Worm (Caenorhabditis elegans): ENCODE data around the gene del-5.

del-5 gene

ce11 chrX:11031047-11031695 is 23.2 kb upstream of the del-5 start (continued):
- peak; percentile 21 for TF ChIP-seq snpc-3.4 (tag; optimal IDR thresholded peaks at IDR 0.05)
- peak; percentile 73 for TF ChIP-seq atf-7 (tag; optimal IDR thresholded peaks at IDR 0.05)
- no peak for TF ChIP-seq hrde-1 (tag; optimal IDR thresholded peaks at IDR 0.05; ENCODE audit: borderline replicate concordance)
- TF ChIP-seq zim-3 (tag; optimal IDR thresholded peaks at IDR 0.05) = no peak
- TF ChIP-seq madf-10 (tag; optimal IDR thresholded peaks at IDR 0.05) = peak; percentile 62
- TF ChIP-seq ceh-27 (GFP tag; optimal IDR thresholded peaks at IDR 0.05) = peak; percentile 80
- no peak for TF ChIP-seq dpl-1 (GFP tag; optimal IDR thresholded peaks at IDR 0.05)
- no peak for TF ChIP-seq sdz-38 (tag; optimal IDR thresholded peaks at IDR 0.05)
- TF ChIP-seq F33H1.4 (GFP tag; IDR thresholded peaks at IDR 0.05) = no peak
- TF ChIP-seq xnd-1 (tag; optimal IDR thresholded peaks at IDR 0.05) = no peak
- no peak for TF ChIP-seq T26A5.8 (tag; optimal IDR thresholded peaks at IDR 0.05)
- no peak for TF ChIP-seq F39B2.1 (GFP tag; IDR thresholded peaks at IDR 0.05)
- TF ChIP-seq unc-130 (GFP tag; optimal IDR thresholded peaks at IDR 0.05) = no peak
- peak; percentile 97 for TF ChIP-seq K12H6.12 (tag; optimal IDR thresholded peaks at IDR 0.05)
- peak; percentile 31 for TF ChIP-seq hmg-20 (GFP tag; IDR thresholded peaks at IDR 0.05)
- peak; percentile 54 for TF ChIP-seq T07F8.4 (tag; optimal IDR thresholded peaks at IDR 0.05)
- TF ChIP-seq pha-4 (tag; optimal IDR thresholded peaks at IDR 0.05) = no peak
- TF ChIP-seq nhr-90 (tag; optimal IDR thresholded peaks at IDR 0.05) = no peak
- no peak for TF ChIP-seq ceh-79 (tag; optimal IDR thresholded peaks at IDR 0.05)
- no peak for TF ChIP-seq lsl-1 (GFP tag; optimal IDR thresholded peaks at IDR 0.05)
- TF ChIP-seq cebp-2 (GFP tag; IDR thresholded peaks at IDR 0.05) = no peak
- no peak for TF ChIP-seq hsf-1 (GFP tag; IDR thresholded peaks at IDR 0.05)
- TF ChIP-seq mcd-1 (GFP tag; IDR thresholded peaks at IDR 0.05) = peak; percentile 72
- TF ChIP-seq mel-28 (tag; optimal IDR thresholded peaks at IDR 0.05; ENCODE audit: borderline replicate concordance) = no peak
- peak; percentile 54 for TF ChIP-seq B0035.1 (tag; optimal IDR thresholded peaks at IDR 0.05)
- no peak for TF ChIP-seq ama-1 (optimal IDR thresholded peaks at IDR 0.05)
- no peak for TF ChIP-seq ama-1 (GFP tag; optimal IDR thresholded peaks at IDR 0.05)
- peak; percentile 72 for TF ChIP-seq ZK185.1 (tag; optimal IDR thresholded peaks at IDR 0.05; ENCODE audit: poor library complexity, severe bottlenecking)
- peak; percentile 55 for TF ChIP-seq ztf-18 (tag; optimal IDR thresholded peaks at IDR 0.05)
- TF ChIP-seq gei-17 (GFP tag; optimal IDR thresholded peaks at IDR 0.05) = peak; percentile 74
- no peak for TF ChIP-seq tbx-9 (tag; optimal IDR thresholded peaks at IDR 0.05; ENCODE audit: borderline replicate concordance)
- no peak for TF ChIP-seq ztf-22 (GFP tag; optimal IDR thresholded peaks at IDR 0.05)
- TF ChIP-seq ztf-26 (tag; optimal IDR thresholded peaks at IDR 0.05) = peak; percentile 83
- peak in 1 of 2 experiments; percentile 52 for TF ChIP-seq rec-8 (tag; optimal IDR thresholded peaks at IDR 0.05)
- TF ChIP-seq egl-44 (GFP tag; IDR thresholded peaks at IDR 0.05) = no peak
- TF ChIP-seq F23B12.7 (tag; optimal IDR thresholded peaks at IDR 0.05; ENCODE audit: insufficient read depth) = no peak
- 0 out of 2 replicates have a peak, but pooled peaks have one; percentile 22 for TF ChIP-seq F37B4.10 (GFP tag; IDR thresholded peaks at IDR 0.05)
- no peak for TF ChIP-seq nhr-179 (tag; optimal IDR thresholded peaks at IDR 0.05)
- no peak for TF ChIP-seq dpff-1 (tag; optimal IDR thresholded peaks at IDR 0.05)
- TF ChIP-seq rcor-1 (GFP tag; IDR thresholded peaks at IDR 0.05) = peak; percentile 14; the same call in 1 of the 2 replicates
- no peak for TF ChIP-seq sea-2 (GFP tag; IDR thresholded peaks at IDR 0.05)
- TF ChIP-seq lin-40 (tag; optimal IDR thresholded peaks at IDR 0.05) = peak; percentile 94
- TF ChIP-seq pbrm-1 (GFP tag; IDR thresholded peaks at IDR 0.05) = peak; percentile 63
- TF ChIP-seq aptf-3 (GFP tag; IDR thresholded peaks at IDR 0.05) = no peak
- TF ChIP-seq egrh-3 (GFP tag; IDR thresholded peaks at IDR 0.05) = peak; percentile 86
- TF ChIP-seq mes-4 (tag; optimal IDR thresholded peaks at IDR 0.05) = no peak
- TF ChIP-seq tlf-1 (GFP tag; optimal IDR thresholded peaks at IDR 0.05) = no peak
- TF ChIP-seq akir-1 (GFP tag; optimal IDR thresholded peaks at IDR 0.05) = peak; percentile 57
- TF ChIP-seq zfh-2 (GFP tag; conservative IDR thresholded peaks at IDR 0.05) = peak; percentile 99

Data from whole organism, young adult.